Worm (Caenorhabditis elegans) whole organism, L1 larva: Measurements from ENCODE around the gene nlp-64.

ENCODE experiments used
- C34B4.2 ChIP-seq: sonication (generic microtip); optimal IDR thresholded peaks from 2 replicates; lab custom pipeline; 2017; ENCODE audit warnings: mild to moderate bottlenecking, missing genetic modification characterization, missing compliant biosample characterization
- Y116A8C.19 ChIP-seq: sonication (generic microtip); optimal IDR thresholded peaks from 2 replicates; lab custom pipeline; 2016; ENCODE audit warnings: missing compliant biosample characterization, missing genetic modification characterization, borderline replicate concordance
- aha-1 ChIP-seq: fragments of 150-350 bp; optimal IDR thresholded peaks from 2 replicates; lab custom pipeline; 2014; ENCODE audit warnings: missing biosample characterization, missing genetic modification characterization
- blmp-1 ChIP-seq: fragments of 150-350 bp; optimal IDR thresholded peaks from 2 replicates; lab custom pipeline; 2014; ENCODE audit warnings: missing biosample characterization, missing genetic modification characterization
- ceh-63 ChIP-seq: fragments of 200-800 bp; sonication (Bioruptor generic); optimal IDR thresholded peaks from 2 replicates; lab custom pipeline; 2018; ENCODE audit warnings: mild to moderate bottlenecking, missing genetic modification characterization, missing compliant biosample characterization
- ceh-8 ChIP-seq: fragments of 200-800 bp; sonication (Bioruptor generic); optimal IDR thresholded peaks from 2 replicates; lab custom pipeline; 2018; ENCODE audit warnings: mild to moderate bottlenecking, missing genetic modification characterization, moderate library complexity, missing compliant biosample characterization
- ceh-88 ChIP-seq: fragments of 200-800 bp; sonication (Bioruptor generic); IDR thresholded peaks from 2 replicates; pipeline ENCODE4 v1.3.6; 2022; ENCODE audit warnings: missing genetic modification characterization, missing compliant biosample characterization
- ces-1 ChIP-seq: fragments of 150-350 bp; optimal IDR thresholded peaks from 2 replicates; lab custom pipeline; 2014; ENCODE audit warnings: missing biosample characterization, missing genetic modification reagents, missing genetic modification characterization
- dsc-1 ChIP-seq: sonication (generic microtip); optimal IDR thresholded peaks from 2 replicates; lab custom pipeline; 2016; ENCODE audit warnings: mild to moderate bottlenecking, missing genetic modification characterization, missing compliant biosample characterization
- efl-3 ChIP-seq: fragments of 200-800 bp; sonication (Bioruptor generic); optimal IDR thresholded peaks from 2 replicates; lab custom pipeline; 2018; ENCODE audit warnings: mild to moderate bottlenecking, missing genetic modification characterization, missing compliant biosample characterization
- egl-27 ChIP-seq, 2 experiments: fragments of 150-350 bp in 1 of 2; sonication (generic microtip); optimal IDR thresholded peaks; 3 replicates each; lab custom pipeline; 2017 to 2018; ENCODE audit warnings: missing biosample characterization in 2 of 2, missing genetic modification characterization in 2 of 2, missing genetic modification reagents in 2 of 2
- elt-3 ChIP-seq, 6 experiments: fragments of 150-350 bp in 1 of 6; sonication (generic microtip); optimal IDR thresholded peaks; 2 replicates each; lab custom pipeline; 2017 to 2018; ENCODE audit warnings: missing biosample characterization in 6 of 6, missing genetic modification characterization in 6 of 6, inconsistent platforms in 1 of 6
- fkh-10 ChIP-seq: sonication (generic microtip); optimal IDR thresholded peaks from 2 replicates; lab custom pipeline; 2017; ENCODE audit warnings: missing biosample characterization, missing genetic modification reagents, missing genetic modification characterization
- fkh-8 ChIP-seq: sonication (generic microtip); optimal IDR thresholded peaks from 2 replicates; lab custom pipeline; 2016; ENCODE audit warnings: mild to moderate bottlenecking, missing genetic modification characterization, missing compliant biosample characterization
- hlh-17 ChIP-seq: fragments of 200-800 bp; sonication (Bioruptor generic); optimal IDR thresholded peaks from 2 replicates; lab custom pipeline; 2018; ENCODE audit warnings: missing genetic modification characterization, mild to moderate bottlenecking, missing compliant biosample characterization, moderate library complexity, borderline replicate concordance
- hpl-2 ChIP-seq: fragments of 150-350 bp; optimal IDR thresholded peaks from 2 replicates; lab custom pipeline; 2014; ENCODE audit warnings: missing biosample characterization, missing genetic modification reagents, missing genetic modification characterization
- lin-39 ChIP-seq: fragments of 150-350 bp; optimal IDR thresholded peaks from 2 replicates; lab custom pipeline; 2014; ENCODE audit warnings: missing biosample characterization, missing genetic modification reagents, missing genetic modification characterization
- lir-3 ChIP-seq: sonication (generic microtip); optimal IDR thresholded peaks from 2 replicates; lab custom pipeline; 2016; ENCODE audit warnings: mild to moderate bottlenecking, missing genetic modification characterization, moderate library complexity, missing compliant biosample characterization; ENCODE audit not compliant: poor library complexity
- lsy-2 ChIP-seq, 2 experiments: fragments of 150-350 bp; optimal IDR thresholded peaks; 2 replicates each; lab custom pipeline; 2014; ENCODE audit warnings: missing biosample characterization in 2 of 2, missing genetic modification characterization in 2 of 2
- mef-2 ChIP-seq: fragments of 150-350 bp; optimal IDR thresholded peaks from 2 replicates; lab custom pipeline; 2014; ENCODE audit warnings: missing biosample characterization, missing genetic modification characterization
- mep-1 ChIP-seq: fragments of 150-350 bp; optimal IDR thresholded peaks from 2 replicates; lab custom pipeline; 2014; ENCODE audit warnings: missing biosample characterization, missing genetic modification characterization
- nhr-237 ChIP-seq: fragments of 150-350 bp; optimal IDR thresholded peaks from 2 replicates; lab custom pipeline; 2014; ENCODE audit warnings: missing biosample characterization, missing genetic modification characterization
- nhr-28 ChIP-seq: fragments of 150-350 bp; optimal IDR thresholded peaks from 2 replicates; lab custom pipeline; 2014; ENCODE audit warnings: missing biosample characterization, missing genetic modification characterization
- nhr-47 ChIP-seq: sonication (generic microtip); optimal IDR thresholded peaks from 2 replicates; lab custom pipeline; 2016; ENCODE audit warnings: mild to moderate bottlenecking, missing genetic modification characterization, moderate library complexity, missing compliant biosample characterization
- nhr-71 ChIP-seq: sonication (generic microtip); optimal IDR thresholded peaks from 2 replicates; lab custom pipeline; 2016; ENCODE audit warnings: mild to moderate bottlenecking, missing genetic modification characterization, moderate library complexity, missing compliant biosample characterization
- nhr-77 ChIP-seq: fragments of 150-350 bp; optimal IDR thresholded peaks from 2 replicates; lab custom pipeline; 2014; ENCODE audit warnings: missing biosample characterization, missing genetic modification characterization
- nhr-84 ChIP-seq: sonication (generic microtip); optimal IDR thresholded peaks from 2 replicates; lab custom pipeline; 2017; ENCODE audit warnings: missing biosample characterization, missing genetic modification characterization
- nhr-85 ChIP-seq: sonication (generic microtip); peaks from one replicate; lab custom pipeline; 2016; ENCODE audit warnings: missing genetic modification characterization, inconsistent platforms, missing compliant biosample characterization
- nhr-90 ChIP-seq: sonication (generic microtip); optimal IDR thresholded peaks from 2 replicates; lab custom pipeline; 2016; ENCODE audit warnings: mild to moderate bottlenecking, missing genetic modification characterization, missing compliant biosample characterization; ENCODE audit not compliant: poor library complexity
- pax-3 ChIP-seq: fragments of 200-800 bp; sonication (Bioruptor generic); optimal IDR thresholded peaks from 2 replicates; lab custom pipeline; 2018; ENCODE audit warnings: mild to moderate bottlenecking, missing genetic modification characterization, moderate library complexity, missing compliant biosample characterization
- pqm-1 ChIP-seq: sonication (generic microtip); optimal IDR thresholded peaks from 3 replicates; lab custom pipeline; 2017; ENCODE audit warnings: missing biosample characterization, missing genetic modification characterization
- rnt-1 ChIP-seq: sonication (generic microtip); optimal IDR thresholded peaks from 2 replicates; lab custom pipeline; 2016; ENCODE audit warnings: mild to moderate bottlenecking, missing genetic modification characterization, moderate library complexity, missing compliant biosample characterization
- skn-1 ChIP-seq: fragments of 150-350 bp; optimal IDR thresholded peaks from 2 replicates; lab custom pipeline; 2014; ENCODE audit warnings: missing biosample characterization, missing genetic modification characterization
- snu-23 ChIP-seq: sonication (generic microtip); optimal IDR thresholded peaks from 2 replicates; lab custom pipeline; 2016; ENCODE audit warnings: missing genetic modification characterization, missing compliant biosample characterization
- sox-4 ChIP-seq: sonication (generic microtip); optimal IDR thresholded peaks from 2 replicates; lab custom pipeline; 2016; ENCODE audit warnings: missing genetic modification characterization, missing compliant biosample characterization
- sup-37 ChIP-seq: fragments of 200-800 bp; sonication (Bioruptor generic); optimal IDR thresholded peaks from 2 replicates; lab custom pipeline; 2018; ENCODE audit warnings: mild to moderate bottlenecking, missing genetic modification characterization, missing compliant biosample characterization
- swsn-7 ChIP-seq: sonication (generic microtip); optimal IDR thresholded peaks from 2 replicates; lab custom pipeline; 2016; ENCODE audit warnings: missing genetic modification characterization, missing compliant biosample characterization
- tbx-2 ChIP-seq: sonication (generic microtip); optimal IDR thresholded peaks from 2 replicates; lab custom pipeline; 2016; ENCODE audit warnings: missing genetic modification characterization, missing compliant biosample characterization
- unc-30 ChIP-seq: sonication (generic microtip); optimal IDR thresholded peaks from 2 replicates; lab custom pipeline; 2017; ENCODE audit warnings: missing biosample characterization, missing genetic modification characterization
- unc-62 ChIP-seq: fragments of 150-350 bp; optimal IDR thresholded peaks from 2 replicates; lab custom pipeline; 2014; ENCODE audit warnings: missing biosample characterization, missing genetic modification reagents, missing genetic modification characterization
- unc-98 ChIP-seq: fragments of 200-800 bp; sonication (Bioruptor generic); IDR thresholded peaks from 2 replicates; pipeline ENCODE4 v1.3.6; 2022; ENCODE audit warnings: missing genetic modification characterization, missing compliant biosample characterization
- vab-15 ChIP-seq: sonication (generic microtip); optimal IDR thresholded peaks from 2 replicates; lab custom pipeline; 2017; ENCODE audit warnings: missing genotype, mild to moderate bottlenecking, missing genetic modification characterization, missing compliant biosample characterization
- xbp-1 ChIP-seq: sonication (generic microtip); optimal IDR thresholded peaks from 2 replicates; lab custom pipeline; 2016; ENCODE audit warnings: missing genetic modification characterization, missing compliant biosample characterization
- zag-1 ChIP-seq: fragments of 150-350 bp; optimal IDR thresholded peaks from 2 replicates; lab custom pipeline; 2014; ENCODE audit warnings: missing biosample characterization, missing genetic modification characterization
- ztf-11 ChIP-seq, 2 experiments: sonication (generic microtip); optimal IDR thresholded peaks; 2 replicates each; lab custom pipeline; 2016 to 2017; ENCODE audit warnings: missing genetic modification characterization in 2 of 2, missing biosample characterization in 1 of 2, missing compliant biosample characterization in 1 of 2
- ztf-4 ChIP-seq: fragments of 150-350 bp; optimal IDR thresholded peaks from 2 replicates; lab custom pipeline; 2014; ENCODE audit warnings: missing biosample characterization, missing genetic modification characterization

Gene nlp-64

ce11 chrX:353134-353669, 42.1 kb upstream of the nlp-64 start, which contains the start of gene sor-3 (continued):
- TF ChIP-seq efl-3 (GFP tag; lab: Kevin White, UChicago) (no peak), dsc-1 (peak; percentile 90), elt-3 (tag; optimal IDR thresholded peaks at IDR 0.05; lab: Kevin White, UChicago) (peak in 2 of 6 experiments; percentile 50 to 79), skn-1 (tag; lab: Kevin White, UChicago) (peak; percentile 69), sox-4 (tag; lab: Kevin White, UChicago) (peak; percentile 75), Y116A8C.19 (tag; lab: Kevin White, UChicago) (no peak), nhr-84 (no peak), unc-62 (GFP tag; lab: Kevin White, UChicago) (no peak), nhr-77 (peak; percentile 76), swsn-7 (tag; lab: Kevin White, UChicago) (peak; percentile 91), egl-27 (tag; optimal IDR thresholded peaks at IDR 0.05; lab: Kevin White, UChicago) (no peak), snu-23 (peak; percentile 96), ceh-63 (GFP tag; lab: Kevin White, UChicago) (no peak), pax-3 (tag; lab: Kevin White, UChicago) (peak; percentile 43), nhr-71 (tag; lab: Kevin White, UChicago) (peak; percentile 92), fkh-10 (GFP tag; lab: Kevin White, UChicago) (peak; percentile 56), C34B4.2 (no peak), fkh-8 (tag; lab: Kevin White, UChicago) (peak; percentile 80), ces-1 (GFP tag; lab: Kevin White, UChicago) (no peak), tbx-2 (tag; lab: Kevin White, UChicago) (peak; percentile 87), ceh-8 (GFP tag; lab: Kevin White, UChicago) (peak; percentile 76), ztf-4 (tag; lab: Kevin White, UChicago) (peak; percentile 16), ztf-11 (tag; optimal IDR thresholded peaks at IDR 0.05; lab: Kevin White, UChicago) (peak in 1 of 2 experiments; percentile 47), aha-1 (tag; lab: Kevin White, UChicago) (no peak), xbp-1 (tag; lab: Kevin White, UChicago) (peak; percentile 81), nhr-90 (tag; lab: Kevin White, UChicago) (peak; percentile 90), nhr-47 (peak; percentile 93), nhr-237 (tag; lab: Kevin White, UChicago) (peak; percentile 53), zag-1 (tag; lab: Kevin White, UChicago) (peak; percentile 24), ceh-88 (peak; percentile 33; the same call in 1 of the 2 replicates), mef-2 (no peak), unc-98 (GFP tag; lab: Robert Waterston, UW) (no peak), vab-15 (tag; lab: Kevin White, UChicago) (peak; percentile 18), nhr-28 (tag; lab: Kevin White, UChicago) (peak; percentile 34), pqm-1 (no peak), hpl-2 (peak; percentile 85), lsy-2 (tag; optimal IDR thresholded peaks at IDR 0.05; lab: Kevin White, UChicago) (peak; percentile 75 to 89), blmp-1 (peak; percentile 67), lir-3 (tag; lab: Kevin White, UChicago) (peak; percentile 75), sup-37 (no peak), mep-1 (peak; percentile 86), unc-30 (no peak), rnt-1 (tag; lab: Kevin White, UChicago) (peak; percentile 85), hlh-17 (GFP tag; lab: Kevin White, UChicago) (no peak), lin-39 (peak; percentile 70), nhr-85 (tag; lab: Kevin White, UChicago) (peak; percentile 83)
